Worm (Caenorhabditis elegans) whole organism, late embryonic: ENCODE data around the gene Y50D4B.6.

Source experiments
- ama-1 ChIP-seq: fragments of 150-350 bp; optimal IDR thresholded peaks from 2 replicates; lab custom pipeline; 2014
- ceh-22 ChIP-seq: sonication (generic microtip); optimal IDR thresholded peaks from 2 replicates; lab custom pipeline; 2017; ENCODE audit warnings: missing biosample characterization, missing genetic modification characterization
- fkh-10 ChIP-seq: fragments of 150-350 bp; optimal IDR thresholded peaks from 2 replicates; lab custom pipeline; 2014; ENCODE audit warnings: missing biosample characterization, missing genetic modification reagents, missing genetic modification characterization
- fkh-6 ChIP-seq: sonication (generic microtip); optimal IDR thresholded peaks from 2 replicates; lab custom pipeline; 2016; ENCODE audit warnings: missing genetic modification characterization, missing compliant biosample characterization
- gmeb-2 ChIP-seq: sonication (generic microtip); optimal IDR thresholded peaks from 2 replicates; lab custom pipeline; 2016; ENCODE audit warnings: missing genetic modification characterization, inconsistent platforms, missing compliant biosample characterization
- hlh-13 ChIP-seq: fragments of 200-800 bp; sonication (Bioruptor generic); optimal IDR thresholded peaks from 2 replicates; lab custom pipeline; 2018; ENCODE audit warnings: mild to moderate bottlenecking, missing genetic modification characterization, missing compliant biosample characterization
- hlh-30 ChIP-seq: sonication (generic microtip); optimal IDR thresholded peaks from 2 replicates; lab custom pipeline; 2017; ENCODE audit warnings: antibody characterized with exemption, missing genetic modification characterization, missing compliant biosample characterization; ENCODE audit not compliant: insufficient read depth
- hlh-6 ChIP-seq: sonication (generic microtip); optimal IDR thresholded peaks from 2 replicates; lab custom pipeline; 2016; ENCODE audit warnings: missing genotype, missing genetic modification characterization, missing compliant biosample characterization
- nfya-1 ChIP-seq: sonication (generic microtip); optimal IDR thresholded peaks from 2 replicates; lab custom pipeline; 2017; ENCODE audit warnings: missing genetic modification characterization, mild to moderate bottlenecking, missing compliant biosample characterization, antibody characterized with exemption, moderate library complexity
- nhr-11 ChIP-seq: fragments of 150-350 bp; optimal IDR thresholded peaks from 2 replicates; lab custom pipeline; 2014; ENCODE audit warnings: missing biosample characterization, missing genetic modification characterization
- pag-3 ChIP-seq: sonication (generic microtip); optimal IDR thresholded peaks from 2 replicates; lab custom pipeline; 2016; ENCODE audit warnings: missing compliant biosample characterization, missing genetic modification characterization, borderline replicate concordance
- pqm-1 ChIP-seq: sonication (generic microtip); optimal IDR thresholded peaks from 2 replicates; lab custom pipeline; 2016; ENCODE audit warnings: missing genetic modification characterization, missing compliant biosample characterization
- rnt-1 ChIP-seq: sonication (generic microtip); optimal IDR thresholded peaks from 2 replicates; lab custom pipeline; 2016; ENCODE audit warnings: missing genetic modification characterization, missing compliant biosample characterization
- ztf-16 ChIP-seq: sonication (generic microtip); optimal IDR thresholded peaks from 2 replicates; lab custom pipeline; 2017; ENCODE audit warnings: missing genetic modification characterization, missing compliant biosample characterization

DNA sequence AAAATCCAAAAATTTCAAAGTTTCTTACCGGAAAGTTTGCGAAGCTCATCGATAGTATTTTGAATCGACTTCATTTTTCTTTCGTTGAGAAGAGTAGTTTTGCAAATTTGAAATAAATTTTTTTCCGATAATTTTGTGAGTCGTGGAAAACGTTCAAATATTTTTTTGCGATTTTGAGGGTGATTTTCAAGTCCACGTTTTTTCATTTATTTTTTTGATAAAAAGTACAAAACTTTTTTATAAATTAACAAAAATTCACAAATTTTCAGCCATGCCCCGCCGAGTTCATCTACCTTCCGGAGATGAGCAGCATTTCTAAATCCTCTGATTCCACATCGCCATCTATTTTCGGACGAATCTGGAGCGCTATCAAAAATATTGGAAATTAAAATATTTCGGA is 16.6 kb upstream of the Y50D4B.6 start, which contains the start of gene K10C9.7:
- no peak for TF ChIP-seq pqm-1 (tag; lab: Kevin White, UChicago)
- TF ChIP-seq fkh-6 (tag; lab: Kevin White, UChicago), result no peak
- TF ChIP-seq hlh-6 (tag; lab: Kevin White, UChicago), result no peak
- no peak for TF ChIP-seq gmeb-2
- no peak for TF ChIP-seq nhr-11 (tag; lab: Kevin White, UChicago)
- no peak for TF ChIP-seq pag-3 (tag; lab: Kevin White, UChicago)
- no peak for TF ChIP-seq nfya-1 (tag; lab: Kevin White, UChicago)
- no peak for TF ChIP-seq fkh-10
- no peak for TF ChIP-seq ceh-22
- TF ChIP-seq ama-1 (lab: Kevin White, UChicago), result no peak
- no peak for TF ChIP-seq hlh-30 (tag; lab: Kevin White, UChicago)
- TF ChIP-seq rnt-1 (tag; lab: Kevin White, UChicago), result no peak
- no peak for TF ChIP-seq ztf-16 (tag; lab: Kevin White, UChicago)
- no peak for TF ChIP-seq hlh-13 (GFP tag; lab: Kevin White, UChicago)
